Fruit fly (Drosophila melanogaster): ENCODE measurements around the gene Sirup.

Sirup gene

DNA sequence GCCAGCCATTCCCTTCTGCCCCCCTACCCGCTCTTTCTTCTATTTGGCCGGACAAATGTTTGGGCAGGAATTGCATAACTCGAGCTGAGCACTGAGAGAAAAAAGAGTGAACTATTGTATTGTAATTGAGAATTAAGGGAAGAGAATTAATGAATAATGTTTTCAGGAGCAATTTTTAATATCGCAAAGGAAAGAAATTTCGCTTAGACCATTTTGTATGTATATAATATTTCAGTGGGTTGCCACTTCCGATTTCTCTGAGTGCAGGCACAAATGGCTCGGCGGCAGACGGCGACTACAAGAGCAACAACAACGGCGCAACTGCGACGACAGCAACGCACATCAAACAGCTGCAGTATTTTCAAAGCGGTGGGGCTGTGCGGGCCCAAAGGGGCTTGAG is 34.1 kb upstream of the Sirup start (continued):
- TF ChIP-seq Lpt (GFP tag; optimal IDR thresholded peaks at IDR 0.05) (peak; percentile 90), CG8632 (GFP tag; optimal IDR thresholded peaks at IDR 0.05) (peak; percentile 50), OdsH (GFP tag; optimal IDR thresholded peaks at IDR 0.05) (peak; percentile 86), CG32006 (GFP tag; optimal IDR thresholded peaks at IDR 0.05) (peak; percentile 90), CG8119 (GFP tag; IDR thresholded peaks at IDR 0.05) (peak; percentile 92), CG16779 (tag; optimal IDR thresholded peaks at IDR 0.05) (peak; percentile 44), Eip75B (GFP tag; optimal IDR thresholded peaks at IDR 0.05) (peak; percentile 81), CG8319 (GFP tag; optimal IDR thresholded peaks at IDR 0.05) (peak; percentile 44), CG4318 (GFP tag; optimal IDR thresholded peaks at IDR 0.05) (peak; percentile 77), salr (GFP tag; optimal IDR thresholded peaks at IDR 0.05) (peak; percentile 58 to 85), fkh (GFP tag; optimal IDR thresholded peaks at IDR 0.05) (no peak), Hr39 (GFP tag; optimal IDR thresholded peaks at IDR 0.05) (peak; percentile 77), dsx (GFP tag; optimal IDR thresholded peaks at IDR 0.05; ENCODE audit: poor library complexity, severe bottlenecking) (peak; percentile 44), CG3919 (GFP tag; optimal IDR thresholded peaks at IDR 0.05) (peak; percentile 76), CG7368 (GFP tag; optimal IDR thresholded peaks at IDR 0.05) (peak; percentile 56), CG6792 (GFP tag; optimal IDR thresholded peaks at IDR 0.05) (peak; percentile 74), ss (GFP tag; optimal IDR thresholded peaks at IDR 0.05) (peak in 1 of 2 experiments; percentile 3), spab (GFP tag; optimal IDR thresholded peaks at IDR 0.05) (peak; percentile 54), achi (GFP tag; optimal IDR thresholded peaks at IDR 0.05) (peak; percentile 79), CG1621 (tag; optimal IDR thresholded peaks at IDR 0.05) (peak; percentile 60), CG10631 (GFP tag; optimal IDR thresholded peaks at IDR 0.05) (peak; percentile 76), CG11762 (GFP tag; optimal IDR thresholded peaks at IDR 0.05; ENCODE audit: insufficient read depth) (peak; percentile 12), dac (GFP tag; optimal IDR thresholded peaks at IDR 0.05) (peak; percentile 71), Met (GFP tag; optimal IDR thresholded peaks at IDR 0.05) (peak; percentile 68), CG6854 (GFP tag; optimal IDR thresholded peaks at IDR 0.05) (no peak), Blimp-1 (GFP tag; optimal IDR thresholded peaks at IDR 0.05) (no peak)

DNA sequence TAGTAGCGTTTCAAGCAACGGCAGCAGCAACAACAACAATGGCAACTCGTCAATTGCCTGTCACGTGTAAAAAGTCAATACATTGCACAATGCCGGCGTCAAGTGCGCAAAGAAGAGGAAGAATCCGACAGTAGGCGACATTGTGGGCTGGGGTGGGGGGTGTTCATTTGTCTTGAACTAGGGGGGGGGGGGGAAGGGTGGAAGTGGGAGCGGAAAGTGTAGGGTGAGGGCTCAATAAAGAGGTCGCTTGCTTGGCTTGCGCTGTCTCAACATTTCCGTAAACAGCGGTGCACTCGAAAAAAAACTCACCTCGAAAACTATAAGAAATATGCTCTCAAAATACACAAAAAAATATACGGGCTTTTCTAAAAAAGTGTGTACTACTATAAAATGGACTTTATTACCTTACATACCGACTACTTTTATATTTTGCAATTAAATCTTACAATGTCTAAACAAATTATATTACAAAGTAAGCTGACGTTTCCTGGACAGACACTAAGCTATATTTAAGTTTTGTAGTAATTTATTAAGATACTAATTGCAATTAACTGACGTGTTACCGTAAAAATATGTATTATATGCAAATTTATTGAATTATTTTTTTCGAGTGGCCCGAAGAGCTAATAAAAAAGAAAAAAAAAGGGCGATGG is 32.7 kb upstream of the Sirup start:
- 0 out of 3 replicates have a peak, but pooled peaks have one; percentile 34 for TF ChIP-seq CG8119 (GFP tag; IDR thresholded peaks at IDR 0.05)
- peak; percentile 8 for TF ChIP-seq spab (GFP tag; optimal IDR thresholded peaks at IDR 0.05)
- no peak for TF ChIP-seq svp (GFP tag)
- TF ChIP-seq Eip75B (GFP tag; optimal IDR thresholded peaks at IDR 0.05): peak; percentile 3
- TF ChIP-seq pdm3 (GFP tag; optimal IDR thresholded peaks at IDR 0.05): peak; percentile 36
- TF ChIP-seq vri (GFP tag; optimal IDR thresholded peaks at IDR 0.05): no peak
- peak; percentile 47 for TF ChIP-seq CG6276 (GFP tag; optimal IDR thresholded peaks at IDR 0.05)
- TF ChIP-seq CG10669 (GFP tag; optimal IDR thresholded peaks at IDR 0.05): peak; percentile 36
- peak; percentile 27 for TF ChIP-seq CG34406 (GFP tag; optimal IDR thresholded peaks at IDR 0.05)
- TF ChIP-seq Gug (GFP tag; IDR thresholded peaks at IDR 0.05): no peak
- peak; percentile 8 for TF ChIP-seq topi (GFP tag; optimal IDR thresholded peaks at IDR 0.05)
- TF ChIP-seq achi (GFP tag; optimal IDR thresholded peaks at IDR 0.05): peak; percentile 34
- TF ChIP-seq CG3919 (GFP tag; optimal IDR thresholded peaks at IDR 0.05): peak; percentile 20
- no peak for TF ChIP-seq CG7368 (GFP tag; optimal IDR thresholded peaks at IDR 0.05)
- TF ChIP-seq CG6163 (GFP tag; IDR thresholded peaks at IDR 0.05): 0 out of 3 replicates have a peak, but pooled peaks have one; percentile 4
- no peak for TF ChIP-seq Met (GFP tag; optimal IDR thresholded peaks at IDR 0.05)
- TF ChIP-seq dsx (GFP tag; optimal IDR thresholded peaks at IDR 0.05; ENCODE audit: poor library complexity, severe bottlenecking): peak; percentile 15
- peak; percentile 70 for TF ChIP-seq CG32006 (GFP tag; optimal IDR thresholded peaks at IDR 0.05)
- peak; percentile 37; the same call in 1 of the 3 replicates for TF ChIP-seq eg (GFP tag; IDR thresholded peaks at IDR 0.05)
- peak; percentile 28 for TF ChIP-seq CG3032 (tag; optimal IDR thresholded peaks at IDR 0.05)
- TF ChIP-seq CG15336 (GFP tag; IDR thresholded peaks at IDR 0.05): peak; percentile 41
- TF ChIP-seq Lpt (GFP tag; optimal IDR thresholded peaks at IDR 0.05): no peak
- peak; percentile 40 for TF ChIP-seq CG4318 (GFP tag; optimal IDR thresholded peaks at IDR 0.05)
- TF ChIP-seq Eip78C (GFP tag): peak; percentile 81
- peak; percentile 59 for TF ChIP-seq Hr4 (GFP tag; optimal IDR thresholded peaks at IDR 0.05)
- peak; percentile 16 for TF ChIP-seq CG8632 (GFP tag; optimal IDR thresholded peaks at IDR 0.05)
- peak in 1 of 2 experiments; percentile 53 for TF ChIP-seq salr (GFP tag; optimal IDR thresholded peaks at IDR 0.05)
- peak; percentile 18 for TF ChIP-seq Ets96B (tag; optimal IDR thresholded peaks at IDR 0.05)
- no peak for TF ChIP-seq Sox14 (GFP tag; optimal IDR thresholded peaks at IDR 0.05)
- peak; percentile 25 for TF ChIP-seq OdsH (GFP tag; optimal IDR thresholded peaks at IDR 0.05)
- TF ChIP-seq CG10631 (GFP tag; optimal IDR thresholded peaks at IDR 0.05): peak; percentile 42
- peak; percentile 50 for TF ChIP-seq acj6 (GFP tag; optimal IDR thresholded peaks at IDR 0.05)
- TF ChIP-seq CG8319 (GFP tag; optimal IDR thresholded peaks at IDR 0.05): no peak
